Worm (Caenorhabditis elegans) whole organism, young adult: Measurements from ENCODE around the gene F32D8.7.

Experiments
- B0261.1 ChIP-seq: sonication (generic microtip); optimal IDR thresholded peaks from 2 replicates; lab custom pipeline; 2016; ENCODE audit warnings: mild to moderate bottlenecking, missing genetic modification characterization, moderate library complexity, missing compliant biosample characterization
- C17E4.6 ChIP-seq: fragments of 200-800 bp; sonication (Bioruptor generic); IDR thresholded peaks from 2 replicates; pipeline ENCODE4 v1.3.6; 2022; ENCODE audit warnings: missing genetic modification reagents, missing genetic modification characterization, missing compliant biosample characterization
- F33H1.4 ChIP-seq: fragments of 200-800 bp; sonication (Bioruptor generic); IDR thresholded peaks from 2 replicates; pipeline ENCODE4 v1.3.6; 2022; ENCODE audit warnings: missing genetic modification reagents, missing genetic modification characterization, missing compliant biosample characterization
- K11D2.4 ChIP-seq: fragments of 200-800 bp; sonication (Bioruptor generic); IDR thresholded peaks from 2 replicates; pipeline ENCODE4 v1.3.6; 2022; ENCODE audit warnings: missing genetic modification reagents, missing genetic modification characterization, missing compliant biosample characterization
- T26A5.8 ChIP-seq: sonication (generic microtip); optimal IDR thresholded peaks from 2 replicates; lab custom pipeline; 2016; ENCODE audit warnings: missing genetic modification characterization, missing compliant biosample characterization
- Y56A3A.18 ChIP-seq: fragments of 200-800 bp; sonication (Bioruptor generic); IDR thresholded peaks from 2 replicates; pipeline ENCODE4 v1.3.6; 2022; ENCODE audit warnings: missing genetic modification reagents, missing genetic modification characterization, missing compliant biosample characterization
- Y79H2A.3 ChIP-seq: fragments of 200-800 bp; sonication (Bioruptor generic); conservative IDR thresholded peaks from 2 replicates; pipeline ENCODE4 v1.3.6; 2022; ENCODE audit warnings: missing genetic modification reagents, missing genetic modification characterization, missing compliant biosample characterization
- ama-1 ChIP-seq, 3 experiments: fragments of 150-350 bp in 1 of 3; sonication (generic microtip) in 2 of 3; optimal IDR thresholded peaks; 2 replicates each; lab custom pipeline; 2014 to 2018; ENCODE audit warnings: missing biosample characterization in 2 of 3, missing genetic modification characterization in 2 of 3, missing genetic modification reagents in 2 of 3
- atf-7 ChIP-seq: sonication (generic microtip); optimal IDR thresholded peaks from 2 replicates; lab custom pipeline; 2017; ENCODE audit warnings: mild to moderate bottlenecking, missing genetic modification characterization, missing compliant biosample characterization
- attf-6 ChIP-seq: fragments of 200-800 bp; sonication (Bioruptor generic); IDR thresholded peaks from 2 replicates; pipeline ENCODE4 v1.3.6; 2022; ENCODE audit warnings: missing genetic modification reagents, missing genetic modification characterization, missing compliant biosample characterization
- ceh-91 ChIP-seq: fragments of 200-800 bp; sonication (Bioruptor generic); IDR thresholded peaks from 2 replicates; pipeline ENCODE4 v1.3.6; 2022; ENCODE audit warnings: missing genetic modification reagents, missing genetic modification characterization, missing compliant biosample characterization
- chd-7 ChIP-seq: sonication (generic microtip); optimal IDR thresholded peaks from 2 replicates; lab custom pipeline; 2016; ENCODE audit warnings: mild to moderate bottlenecking, missing genetic modification characterization, moderate library complexity, missing compliant biosample characterization
- dpff-1 ChIP-seq: sonication (generic microtip); optimal IDR thresholded peaks from 2 replicates; lab custom pipeline; 2017; ENCODE audit warnings: mild to moderate bottlenecking, missing genetic modification characterization, missing compliant biosample characterization
- egl-44 ChIP-seq: fragments of 200-800 bp; sonication (Bioruptor generic); IDR thresholded peaks from 2 replicates; pipeline ENCODE4 v1.3.6; 2022; ENCODE audit warnings: missing genetic modification reagents, missing genetic modification characterization, missing compliant biosample characterization
- hmg-20 ChIP-seq: fragments of 200-800 bp; sonication (Bioruptor generic); IDR thresholded peaks from 2 replicates; pipeline ENCODE4 v1.3.6; 2022; ENCODE audit warnings: missing genetic modification reagents, missing genetic modification characterization, missing compliant biosample characterization
- lag-1 ChIP-seq: fragments of 200-800 bp; sonication (Bioruptor generic); IDR thresholded peaks from 2 replicates; pipeline ENCODE4 v1.3.6; 2022; ENCODE audit warnings: missing genetic modification reagents, missing genetic modification characterization, missing compliant biosample characterization
- let-526 ChIP-seq: fragments of 200-800 bp; sonication (Bioruptor generic); IDR thresholded peaks from 2 replicates; pipeline ENCODE4 v1.3.6; 2022; ENCODE audit warnings: missing genetic modification reagents, missing genetic modification characterization, missing compliant biosample characterization
- let-607 ChIP-seq, 2 experiments: fragments of 200-800 bp in 1 of 2; sonication (Bioruptor generic) in 1 of 2; sonication (generic microtip) in 1 of 2; optimal IDR thresholded peaks; 2 replicates each; lab custom pipeline; 2016 to 2018; ENCODE audit warnings: mild to moderate bottlenecking in 2 of 2, missing compliant biosample characterization in 2 of 2, missing genetic modification characterization in 2 of 2, moderate library complexity in 2 of 2, missing genotype in 1 of 2
- lin-26 ChIP-seq: fragments of 200-800 bp; sonication (Bioruptor generic); IDR thresholded peaks from 2 replicates; pipeline ENCODE4 v1.3.6; 2022; ENCODE audit warnings: missing genetic modification reagents, missing genetic modification characterization, missing compliant biosample characterization
- lin-35 ChIP-seq, 3 experiments: fragments of 150-350 bp in 2 of 3; sonication (generic microtip) in 1 of 3; optimal IDR thresholded peaks; 2 replicates each; lab custom pipeline; 2014 to 2018; ENCODE audit warnings: missing biosample characterization in 3 of 3, missing genetic modification characterization in 3 of 3, missing genetic modification reagents in 3 of 3
- lin-40 ChIP-seq: sonication (generic microtip); optimal IDR thresholded peaks from 2 replicates; lab custom pipeline; 2016; ENCODE audit warnings: missing genetic modification characterization, mild to moderate bottlenecking, missing compliant biosample characterization, missing genotype, missing genetic modification reagents
- lin-54 ChIP-seq: fragments of 200-800 bp; sonication (Bioruptor generic); optimal IDR thresholded peaks from 2 replicates; lab custom pipeline; 2018; ENCODE audit warnings: mild to moderate bottlenecking, missing genetic modification characterization, missing compliant biosample characterization
- madf-10 ChIP-seq: sonication (generic microtip); optimal IDR thresholded peaks from 2 replicates; lab custom pipeline; 2016; ENCODE audit warnings: mild to moderate bottlenecking, missing genetic modification characterization, missing compliant biosample characterization
- mcd-1 ChIP-seq: fragments of 200-800 bp; sonication (Bioruptor generic); IDR thresholded peaks from 2 replicates; pipeline ENCODE4 v1.3.6; 2022; ENCODE audit warnings: missing genetic modification reagents, missing genetic modification characterization, missing compliant biosample characterization
- nhr-80 ChIP-seq: sonication (generic microtip); optimal IDR thresholded peaks from 2 replicates; lab custom pipeline; 2016; ENCODE audit warnings: missing genetic modification characterization, missing compliant biosample characterization
- nhr-90 ChIP-seq: sonication (generic microtip); optimal IDR thresholded peaks from 2 replicates; lab custom pipeline; 2016; ENCODE audit warnings: missing genotype, mild to moderate bottlenecking, missing genetic modification characterization, missing compliant biosample characterization
- pbrm-1 ChIP-seq: fragments of 200-800 bp; sonication (Bioruptor generic); IDR thresholded peaks from 2 replicates; pipeline ENCODE4 v1.3.6; 2022; ENCODE audit warnings: missing genetic modification reagents, missing genetic modification characterization, missing compliant biosample characterization
- somi-1 ChIP-seq: fragments of 200-800 bp; sonication (Bioruptor generic); optimal IDR thresholded peaks from 2 replicates; lab custom pipeline; 2018; ENCODE audit warnings: mild to moderate bottlenecking, missing genetic modification characterization, missing compliant biosample characterization
- tbp1 ChIP-seq: fragments of 200-800 bp; sonication (Bioruptor generic); optimal IDR thresholded peaks from 2 replicates; lab custom pipeline; 2018; ENCODE audit warnings: mild to moderate bottlenecking, missing genetic modification characterization, missing compliant biosample characterization
- tbx-9 ChIP-seq: sonication (generic microtip); optimal IDR thresholded peaks from 2 replicates; lab custom pipeline; 2016; ENCODE audit warnings: borderline replicate concordance, missing genetic modification characterization, inconsistent platforms, missing compliant biosample characterization
- tlf-1 ChIP-seq: fragments of 200-800 bp; sonication (Bioruptor generic); optimal IDR thresholded peaks from 2 replicates; lab custom pipeline; 2018; ENCODE audit warnings: mild to moderate bottlenecking, missing genetic modification characterization, missing compliant biosample characterization
- zfh-2 ChIP-seq: fragments of 200-800 bp; sonication (Bioruptor generic); conservative IDR thresholded peaks from 2 replicates; pipeline ENCODE4 v1.3.6; 2022; ENCODE audit warnings: missing genetic modification reagents, missing genetic modification characterization, missing compliant biosample characterization
- zim-3 ChIP-seq: sonication (generic microtip); optimal IDR thresholded peaks from 2 replicates; lab custom pipeline; 2017; ENCODE audit warnings: mild to moderate bottlenecking, missing genetic modification characterization, moderate library complexity, missing compliant biosample characterization
- ztf-18 ChIP-seq: sonication (generic microtip); optimal IDR thresholded peaks from 2 replicates; lab custom pipeline; 2016; ENCODE audit warnings: missing genotype, mild to moderate bottlenecking, missing genetic modification characterization, missing compliant biosample characterization
- ztf-22 ChIP-seq: fragments of 200-800 bp; sonication (Bioruptor generic); optimal IDR thresholded peaks from 2 replicates; lab custom pipeline; 2018; ENCODE audit warnings: mild to moderate bottlenecking, missing genetic modification characterization, moderate library complexity, missing compliant biosample characterization
- ztf-26 ChIP-seq: sonication (generic microtip); optimal IDR thresholded peaks from 2 replicates; lab custom pipeline; 2017; ENCODE audit warnings: missing genetic modification characterization, missing compliant biosample characterization
- ztf-28 ChIP-seq: fragments of 200-800 bp; sonication (Bioruptor generic); IDR thresholded peaks from 2 replicates; pipeline ENCODE4 v1.3.6; 2022; ENCODE audit warnings: missing genetic modification reagents, missing genetic modification characterization, missing compliant biosample characterization

Gene F32D8.7

DNA sequence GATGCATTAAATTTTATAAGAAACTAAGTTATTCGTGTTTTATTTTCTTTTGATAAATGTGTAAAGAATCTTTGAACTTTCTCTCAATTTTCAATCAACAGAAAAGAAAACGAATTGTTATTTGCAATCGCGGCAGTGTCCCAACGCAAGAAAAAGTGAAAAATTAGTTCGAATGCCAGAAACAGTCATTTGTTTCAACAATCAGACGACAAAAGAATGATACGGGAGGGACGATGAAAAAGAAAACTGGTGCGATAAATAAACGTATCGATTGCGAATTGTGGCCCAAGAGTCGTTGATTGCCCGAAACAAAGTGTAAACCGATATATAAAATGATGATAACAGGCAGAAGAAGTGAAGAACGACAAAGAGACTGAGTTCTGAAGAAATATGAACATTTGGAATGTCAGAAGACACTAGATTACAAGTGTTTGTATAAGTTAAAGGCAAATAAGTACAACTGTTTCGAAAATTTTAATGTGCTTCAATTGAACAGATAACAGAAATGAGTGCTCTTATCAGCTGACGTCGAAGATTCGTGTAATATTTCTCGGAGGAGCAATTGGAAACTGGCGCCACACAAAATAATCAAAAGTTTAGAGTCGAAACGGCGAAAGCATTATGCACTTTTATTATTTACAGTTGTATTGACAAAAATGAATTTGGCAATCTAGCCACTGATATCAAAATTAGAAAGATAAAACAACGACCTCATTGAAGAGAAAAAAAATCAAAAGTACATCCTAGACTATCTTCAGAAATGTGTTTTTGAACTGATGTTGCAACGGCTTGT, 20.2 kb upstream of the F32D8.7 start:
- no peak for TF ChIP-seq attf-6 (GFP tag; lab: Robert Waterston, UW)
- TF ChIP-seq nhr-80 (tag; lab: Kevin White, UChicago): peak; percentile 86
- peak; percentile 25 for TF ChIP-seq ztf-22 (GFP tag; lab: Kevin White, UChicago)
- no peak for TF ChIP-seq chd-7 (tag; lab: Kevin White, UChicago)
- TF ChIP-seq, all 124 proteins: peak for 2

DNA sequence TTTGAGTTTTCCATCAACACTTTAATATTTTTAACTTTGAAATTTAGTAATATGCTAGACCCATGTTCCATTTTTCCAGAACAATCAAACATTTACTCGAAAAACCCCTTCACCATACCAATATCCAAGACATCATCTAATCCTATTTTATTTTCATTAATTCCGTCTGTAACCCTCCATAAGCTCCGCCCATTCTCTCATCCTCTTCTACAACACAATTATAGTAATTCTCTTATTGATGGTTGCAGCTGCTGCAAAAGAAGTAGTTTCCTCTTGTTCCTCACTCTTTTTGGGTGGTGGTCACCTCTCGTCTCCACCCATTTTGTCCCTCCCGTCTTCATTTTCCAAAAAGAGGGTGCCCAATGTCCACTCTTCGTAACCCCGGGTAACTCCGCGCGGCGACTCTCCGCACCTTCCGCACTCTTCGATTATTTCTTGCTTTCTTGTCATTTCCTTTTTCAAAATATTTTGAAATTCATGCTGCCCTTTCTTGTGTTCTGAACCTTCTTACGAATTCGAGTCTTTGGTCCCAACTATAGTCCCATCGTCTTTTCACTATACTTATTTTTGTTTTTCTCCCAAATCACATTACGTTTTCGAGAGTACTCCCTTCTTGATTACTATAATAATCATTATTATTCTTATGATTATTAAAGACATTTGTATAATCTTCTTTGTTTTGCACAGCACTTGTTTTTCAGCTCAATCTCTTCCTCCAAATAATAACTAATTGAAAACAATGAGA, 17.9 kb upstream of the F32D8.7 start, which contains the start of gene F32D8.1:
F32D8.1 (plus strand) TSS at position 695 of the 745 bp plus-strand sequence.
- TF ChIP-seq lin-40 (tag; lab: Kevin White, UChicago): no peak
- TF ChIP-seq ceh-91 (GFP tag; lab: Robert Waterston, UW): no peak
- TF ChIP-seq lin-26 (GFP tag; lab: Robert Waterston, UW): no peak
- no peak for TF ChIP-seq madf-10 (tag; lab: Kevin White, UChicago)
- TF ChIP-seq, all 124 proteins: peak for 0

DNA sequence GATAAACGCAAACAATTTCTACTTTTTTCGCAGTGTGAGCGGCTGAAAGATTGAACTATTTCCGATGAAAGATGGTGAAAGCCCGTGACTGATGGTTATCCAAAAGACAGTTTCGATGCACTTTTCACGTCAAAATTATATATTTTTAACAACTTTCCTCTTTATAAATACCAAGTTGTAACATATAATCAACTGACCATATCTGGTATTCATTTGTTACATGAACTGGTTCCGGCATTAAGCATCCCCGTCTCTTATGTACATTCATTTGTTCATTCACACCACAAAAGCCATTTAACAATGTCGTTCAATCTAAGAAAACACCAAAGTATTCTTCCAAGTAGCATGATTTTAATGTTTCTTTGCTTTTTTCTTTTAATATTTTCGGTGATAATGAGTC, 14.8 kb upstream of the F32D8.7 start, which contains the start of gene F32D8.2:
F32D8.2 (plus strand) TSS at position 301 of the 400 bp plus-strand sequence.
- no peak for TF ChIP-seq let-526
- TF ChIP-seq, all 124 proteins: peak for 0

DNA sequence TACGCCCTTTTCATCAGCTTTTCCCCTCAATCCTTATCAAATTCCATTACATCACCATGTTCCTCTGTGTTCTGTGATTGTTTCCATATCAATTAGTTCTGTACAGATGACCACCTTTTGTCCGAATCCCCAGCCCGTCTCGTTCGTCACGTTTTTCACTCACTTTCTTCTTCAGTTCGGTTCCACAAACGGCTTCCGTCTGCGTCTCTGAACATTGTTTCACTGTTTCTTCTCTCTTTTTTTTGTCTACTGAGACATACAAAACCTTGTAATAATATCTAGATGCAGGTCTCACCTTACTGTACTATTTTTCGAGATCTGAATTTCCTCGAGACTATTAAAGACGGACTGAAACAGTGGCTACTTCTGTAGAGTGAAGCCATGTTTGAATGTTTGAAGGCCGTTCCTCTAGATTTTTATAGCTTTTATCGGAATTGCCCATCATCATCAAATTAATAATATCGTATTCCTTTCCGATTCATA, 11.8 kb upstream of the F32D8.7 start, which contains the start of gene F32D8.3:
F32D8.3 (plus strand) TSS at position 433 of the 483 bp plus-strand sequence.
- TF ChIP-seq egl-44 (GFP tag; lab: Robert Waterston, UW) (no peak), mcd-1 (GFP tag; lab: Robert Waterston, UW) (no peak), lag-1 (GFP tag; lab: Robert Waterston, UW) (no peak), tbx-9 (tag; lab: Kevin White, UChicago) (no peak), tbp1 (GFP tag; lab: Kevin White, UChicago) (no peak), hmg-20 (GFP tag; lab: Robert Waterston, UW) (no peak), zfh-2 (GFP tag; lab: Robert Waterston, UW) (no peak), Y79H2A.3 (no peak), atf-7 (tag; lab: Kevin White, UChicago) (no peak), F33H1.4 (GFP tag; lab: Robert Waterston, UW) (no peak), B0261.1 (tag; lab: Kevin White, UChicago) (no peak)

DNA sequence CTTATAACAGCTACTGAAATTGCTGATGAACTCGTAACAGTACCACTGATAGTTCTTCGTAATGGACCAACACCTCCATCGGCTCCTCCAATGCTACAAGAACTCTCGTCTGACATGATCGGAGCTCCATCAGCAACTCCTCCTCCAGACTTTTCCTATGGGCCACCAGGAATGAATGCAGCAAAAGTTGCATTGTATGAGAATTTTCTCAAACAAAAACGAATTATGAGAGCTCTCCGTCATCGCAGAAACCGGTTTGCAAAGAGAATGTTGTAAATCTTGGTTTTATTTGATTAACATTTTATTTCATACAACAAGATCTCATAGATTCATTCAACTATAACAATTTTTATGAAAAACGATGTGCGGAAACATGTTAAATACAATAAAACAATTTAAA, 10.7 kb upstream of the F32D8.7 start:
- peak; percentile 31 for TF ChIP-seq atf-7 (tag; lab: Kevin White, UChicago)
- TF ChIP-seq chd-7 (tag; lab: Kevin White, UChicago): peak; percentile 31
- peak; percentile 64; the same call in 1 of the 2 replicates for TF ChIP-seq K11D2.4
- TF ChIP-seq zim-3: no peak
- no peak for TF ChIP-seq T26A5.8 (tag; lab: Kevin White, UChicago)
- peak; percentile 78 for TF ChIP-seq ztf-26 (tag; lab: Kevin White, UChicago)
- peak; percentile 55 for TF ChIP-seq tlf-1
- TF ChIP-seq ztf-28 (GFP tag; lab: Robert Waterston, UW): no peak
- peak; percentile 27 for TF ChIP-seq dpff-1 (tag; lab: Kevin White, UChicago)
- TF ChIP-seq let-607 (tag; optimal IDR thresholded peaks at IDR 0.05; lab: Kevin White, UChicago): peak in 1 of 2 experiments; percentile 20
- TF ChIP-seq lin-54 (GFP tag; lab: Kevin White, UChicago): peak; percentile 13
- peak; percentile 26 for TF ChIP-seq ama-1 (optimal IDR thresholded peaks at IDR 0.05; lab: Kevin White, UChicago)
- no peak for TF ChIP-seq ama-1 (GFP tag; optimal IDR thresholded peaks at IDR 0.05; lab: Kevin White, UChicago)
- no peak for TF ChIP-seq C17E4.6
- no peak for TF ChIP-seq lin-35 (GFP tag; optimal IDR thresholded peaks at IDR 0.05; lab: Kevin White, UChicago)
- no peak for TF ChIP-seq ceh-91 (GFP tag; lab: Robert Waterston, UW)
- TF ChIP-seq pbrm-1: peak; percentile 57
- TF ChIP-seq hmg-20 (GFP tag; lab: Robert Waterston, UW): 0 out of 2 replicates have a peak, but pooled peaks have one; percentile 22
- no peak for TF ChIP-seq ztf-18 (tag; lab: Kevin White, UChicago)
- peak; percentile 3 for TF ChIP-seq lin-40 (tag; lab: Kevin White, UChicago)
- TF ChIP-seq Y56A3A.18 (GFP tag; lab: Robert Waterston, UW): peak; percentile 86
- peak; percentile 42 for TF ChIP-seq somi-1 (GFP tag; lab: Kevin White, UChicago)
- peak; percentile 51 for TF ChIP-seq nhr-90 (tag; lab: Kevin White, UChicago)
